Fruit fly (Drosophila melanogaster) whole organism, embryonic: ENCODE measurements around the gene Fmr1.
A peak's percentile ranks its signal among the peaks of the same experiment; 100 is the strongest.

Source experiments
- B-H1 ChIP-seq: fragments of 200-800 bp; sonication (Bioruptor generic); IDR thresholded peaks from 3 replicates; pipeline ENCODE4 v1.3.6; 2022; ENCODE audit warnings: missing biosample characterization, missing genetic modification characterization
- CG10274 ChIP-seq: fragments of 200-800 bp; sonication (Bioruptor generic); optimal IDR thresholded peaks from 3 replicates; lab custom pipeline; 2017; ENCODE audit warnings: missing biosample characterization, mild to moderate bottlenecking, missing genetic modification characterization
- CG10654 ChIP-seq: fragments of 200-800 bp; sonication (Bioruptor generic); optimal IDR thresholded peaks from 2 replicates; lab custom pipeline; 2016; ENCODE audit warnings: missing biosample characterization, missing genetic modification characterization
- CG13775 ChIP-seq: fragments of 200-800 bp; sonication (Bioruptor generic); optimal IDR thresholded peaks from 3 replicates; lab custom pipeline; 2017; ENCODE audit warnings: missing biosample characterization, mild to moderate bottlenecking, missing genetic modification characterization
- CG14860 ChIP-seq: fragments of 200-800 bp; sonication (Bioruptor generic); IDR thresholded peaks from 3 replicates; pipeline ENCODE4 v1.3.6; 2022; ENCODE audit warnings: missing biosample characterization, missing genetic modification characterization; ENCODE audit not compliant: partially characterized antibody
- CG16863 ChIP-seq: fragments of 200-800 bp; sonication (Bioruptor generic); optimal IDR thresholded peaks from 3 replicates; lab custom pipeline; 2016; ENCODE audit warnings: missing biosample characterization, missing genetic modification characterization
- CG17328 ChIP-seq: fragments of 200-800 bp; sonication (Bioruptor generic); IDR thresholded peaks from 2 replicates; pipeline ENCODE4 v1.3.6; 2022; ENCODE audit warnings: missing biosample characterization, missing genetic modification characterization
- CG17361 ChIP-seq: fragments of 200-800 bp; sonication (Bioruptor generic); IDR thresholded peaks from 3 replicates; pipeline ENCODE4 v1.3.6; 2022; ENCODE audit warnings: missing biosample characterization, missing genetic modification characterization
- CG18011 ChIP-seq: fragments of 200-800 bp; sonication (Bioruptor generic); optimal IDR thresholded peaks from 2 replicates; lab custom pipeline; 2017; ENCODE audit warnings: missing biosample characterization, missing genetic modification characterization, mild to moderate bottlenecking, moderate library complexity, missing genotype
- CG18764 ChIP-seq: fragments of 200-800 bp; sonication (Bioruptor generic); optimal IDR thresholded peaks from 3 replicates; lab custom pipeline; 2016; ENCODE audit warnings: missing biosample characterization, missing genetic modification characterization
- CG2202 ChIP-seq: fragments of 200-800 bp; sonication (Bioruptor generic); optimal IDR thresholded peaks from 2 replicates; lab custom pipeline; 2018; ENCODE audit warnings: missing biosample characterization, mild to moderate bottlenecking, missing genetic modification characterization
- CG42726 ChIP-seq: fragments of 200-800 bp; sonication (Bioruptor generic); IDR thresholded peaks from 2 replicates; pipeline ENCODE4 v1.3.6; 2022; ENCODE audit warnings: missing biosample characterization, missing genetic modification characterization; ENCODE audit not compliant: partially characterized antibody
- CG4282 ChIP-seq: fragments of 200-800 bp; sonication (Bioruptor generic); optimal IDR thresholded peaks from 2 replicates; lab custom pipeline; 2016; ENCODE audit warnings: missing biosample characterization, missing genetic modification characterization
- CG7271 ChIP-seq: fragments of 200-800 bp; sonication (Bioruptor generic); optimal IDR thresholded peaks from 2 replicates; lab custom pipeline; 2018; ENCODE audit warnings: missing biosample characterization, mild to moderate bottlenecking, missing genetic modification characterization, moderate library complexity
- CG7556 ChIP-seq: fragments of 200-800 bp; sonication (Bioruptor generic); optimal IDR thresholded peaks from 2 replicates; lab custom pipeline; 2017; ENCODE audit warnings: missing biosample characterization, mild to moderate bottlenecking, missing genetic modification characterization
- CG7963 ChIP-seq: fragments of 200-800 bp; sonication (Bioruptor generic); IDR thresholded peaks from 3 replicates; pipeline ENCODE4 v1.3.6; 2022; ENCODE audit warnings: missing biosample characterization, missing genetic modification characterization; ENCODE audit not compliant: partially characterized antibody
- CG8281 ChIP-seq: fragments of 200-800 bp; sonication (Bioruptor generic); optimal IDR thresholded peaks from 2 replicates; lab custom pipeline; 2018; ENCODE audit warnings: missing biosample characterization, mild to moderate bottlenecking, missing genetic modification characterization, moderate library complexity
- Dad ChIP-seq: fragments of 200-800 bp; sonication (Bioruptor generic); optimal IDR thresholded peaks from 3 replicates; lab custom pipeline; 2016; ENCODE audit warnings: missing biosample characterization, missing genetic modification characterization
- Dref ChIP-seq: fragments of 200-800 bp; sonication (Bioruptor generic); IDR thresholded peaks from 2 replicates; pipeline ENCODE4 v1.3.6; 2022; ENCODE audit warnings: missing biosample characterization, missing genetic modification characterization
- HLHmδ ChIP-seq: fragments of 200-800 bp; sonication (Bioruptor generic); optimal IDR thresholded peaks from 2 replicates; lab custom pipeline; 2018; ENCODE audit warnings: missing biosample characterization, mild to moderate bottlenecking, missing genetic modification characterization, moderate library complexity
- Hsf ChIP-seq: fragments of 200-800 bp; sonication (Bioruptor generic); optimal IDR thresholded peaks from 3 replicates; lab custom pipeline; 2016; ENCODE audit warnings: missing biosample characterization, missing genetic modification characterization
- Rx ChIP-seq: fragments of 200-800 bp; sonication (Bioruptor generic); IDR thresholded peaks from 2 replicates; pipeline ENCODE4 v1.3.6; 2022; ENCODE audit warnings: missing biosample characterization, missing genetic modification characterization
- Side ChIP-seq: fragments of 200-800 bp; sonication (Bioruptor generic); optimal IDR thresholded peaks from 2 replicates; lab custom pipeline; 2016; ENCODE audit warnings: missing biosample characterization, missing genetic modification characterization
- Xbp1 ChIP-seq: fragments of 200-800 bp; sonication (Bioruptor generic); optimal IDR thresholded peaks from 3 replicates; lab custom pipeline; 2016; ENCODE audit warnings: missing biosample characterization, mild to moderate bottlenecking, missing genetic modification characterization
- Xrp1 ChIP-seq: fragments of 200-800 bp; sonication (Bioruptor generic); IDR thresholded peaks from 2 replicates; pipeline ENCODE4 v1.3.6; 2022; ENCODE audit warnings: missing biosample characterization, missing genetic modification characterization
- bab2 ChIP-seq: fragments of 200-800 bp; sonication (Bioruptor generic); optimal IDR thresholded peaks from 2 replicates; lab custom pipeline; 2016; ENCODE audit warnings: missing biosample characterization, missing genetic modification characterization
- bowl ChIP-seq: fragments of 200-800 bp; sonication (Bioruptor generic); IDR thresholded peaks from 2 replicates; pipeline ENCODE4 v1.3.6; 2022; ENCODE audit warnings: missing biosample characterization, missing genetic modification characterization
- chn ChIP-seq: fragments of 200-800 bp; sonication (Bioruptor generic); optimal IDR thresholded peaks from 2 replicates; lab custom pipeline; 2016; ENCODE audit warnings: missing biosample characterization, missing genetic modification characterization
- dmrt11E ChIP-seq: fragments of 200-800 bp; sonication (Bioruptor generic); optimal IDR thresholded peaks from 3 replicates; lab custom pipeline; 2018; ENCODE audit warnings: missing biosample characterization, mild to moderate bottlenecking, missing genetic modification characterization, moderate library complexity
- dpn ChIP-seq, 2 experiments: fragments of 200-800 bp; sonication (Bioruptor generic); optimal IDR thresholded peaks; 3 replicates each; lab custom pipeline; 2016; ENCODE audit warnings: missing biosample characterization in 2 of 2, missing genetic modification characterization in 2 of 2
- dysf ChIP-seq: fragments of 200-800 bp; sonication (Bioruptor generic); IDR thresholded peaks from 3 replicates; pipeline ENCODE4 v1.3.6; 2022; ENCODE audit warnings: missing biosample characterization, missing genetic modification characterization
- en ChIP-seq: fragments of 200-800 bp; sonication (Bioruptor generic); optimal IDR thresholded peaks from 2 replicates; lab custom pipeline; 2016; ENCODE audit warnings: missing biosample characterization, missing genetic modification characterization
- eve ChIP-seq, 2 experiments: fragments of >200 bp; optimal IDR thresholded peaks; 2 replicates each; lab custom pipeline; 2017; ENCODE audit warnings: missing biosample characterization in 2 of 2, missing genetic modification characterization in 2 of 2
- gro ChIP-seq: fragments of 200-800 bp; sonication (Bioruptor generic); optimal IDR thresholded peaks from 2 replicates; lab custom pipeline; 2016; ENCODE audit warnings: missing biosample characterization, missing genetic modification characterization
- hb ChIP-seq: fragments of 200-800 bp; sonication (Bioruptor generic); IDR thresholded peaks from 3 replicates; pipeline ENCODE4 v1.3.6; 2022; ENCODE audit warnings: missing biosample characterization, missing genetic modification characterization; ENCODE audit not compliant: partially characterized antibody
- hth ChIP-seq: fragments of >200 bp; optimal IDR thresholded peaks from 2 replicates; lab custom pipeline; 2017; ENCODE audit warnings: inconsistent platforms
- knrl ChIP-seq: fragments of 200-800 bp; sonication (Bioruptor generic); IDR thresholded peaks from 3 replicates; pipeline ENCODE4 v1.3.6; 2022; ENCODE audit warnings: missing biosample characterization, missing genetic modification characterization; ENCODE audit not compliant: partially characterized antibody
- luna ChIP-seq: fragments of 200-800 bp; sonication (Bioruptor generic); optimal IDR thresholded peaks from 2 replicates; lab custom pipeline; 2016; ENCODE audit warnings: missing biosample characterization, missing genetic modification characterization
- maf-S ChIP-seq: fragments of 200-800 bp; sonication (Bioruptor generic); optimal IDR thresholded peaks from 2 replicates; lab custom pipeline; 2016; ENCODE audit warnings: missing biosample characterization, missing genetic modification characterization
- mirr ChIP-seq: fragments of 200-800 bp; sonication (Bioruptor generic); optimal IDR thresholded peaks from 3 replicates; lab custom pipeline; 2018; ENCODE audit warnings: missing biosample characterization, mild to moderate bottlenecking, missing genetic modification characterization
- nerfin-1 ChIP-seq: fragments of 200-800 bp; sonication (Bioruptor generic); optimal IDR thresholded peaks from 3 replicates; lab custom pipeline; 2019; ENCODE audit warnings: missing biosample characterization, mild to moderate bottlenecking, missing genetic modification characterization, moderate library complexity
- onecut ChIP-seq: fragments of 200-800 bp; sonication (Bioruptor generic); IDR thresholded peaks from 2 replicates; pipeline ENCODE4 v1.3.6; 2022; ENCODE audit warnings: missing biosample characterization, missing genetic modification characterization
- pan ChIP-seq, 4 experiments: fragments of >200 bp in 3 of 4; fragments of 200-800 bp in 1 of 4; sonication (Bioruptor generic) in 1 of 4; optimal IDR thresholded peaks in 3 of 4; IDR thresholded peaks in 1 of 4; 2 replicates each; pipeline versions ENCODE4 v1.3.6 to Lab custom; 2017 to 2022; ENCODE audit warnings: missing biosample characterization in 2 of 4, missing genetic modification characterization in 2 of 4, mixed read lengths in 1 of 4
- pfk ChIP-seq: fragments of 200-800 bp; sonication (Bioruptor generic); optimal IDR thresholded peaks from 2 replicates; lab custom pipeline; 2018; ENCODE audit warnings: missing biosample characterization, mild to moderate bottlenecking, missing genetic modification characterization, moderate library complexity
- pros ChIP-seq: fragments of 200-800 bp; sonication (Bioruptor generic); optimal IDR thresholded peaks from 3 replicates; lab custom pipeline; 2019; ENCODE audit warnings: missing biosample characterization, mild to moderate bottlenecking, missing genetic modification characterization, moderate library complexity
- sisA ChIP-seq: fragments of 200-800 bp; sonication (Bioruptor generic); IDR thresholded peaks from 2 replicates; pipeline ENCODE4 v1.3.6; 2022; ENCODE audit warnings: missing biosample characterization, missing genetic modification characterization
- sug ChIP-seq: fragments of 200-800 bp; optimal IDR thresholded peaks from 2 replicates; lab custom pipeline; 2019; ENCODE audit warnings: missing biosample characterization, mild to moderate bottlenecking, missing genetic modification characterization, moderate library complexity
- tx ChIP-seq: fragments of 200-800 bp; sonication (Bioruptor generic); optimal IDR thresholded peaks from 2 replicates; lab custom pipeline; 2016; ENCODE audit warnings: missing biosample characterization, missing genetic modification characterization
- vnd ChIP-seq: fragments of 200-800 bp; sonication (Bioruptor generic); IDR thresholded peaks from 3 replicates; pipeline ENCODE4 v1.3.6; 2022; ENCODE audit warnings: missing biosample characterization, missing genetic modification characterization; ENCODE audit not compliant: partially characterized antibody
- wdn ChIP-seq: fragments of 200-800 bp; sonication (Bioruptor generic); IDR thresholded peaks from 2 replicates; pipeline ENCODE4 v1.3.6; 2022; ENCODE audit warnings: missing biosample characterization, missing genetic modification characterization
- zfh1 ChIP-seq: fragments of 200-800 bp; sonication (Bioruptor generic); IDR thresholded peaks from 3 replicates; pipeline ENCODE4 v1.3.6; 2022; ENCODE audit warnings: missing biosample characterization, missing genetic modification characterization

The Fmr1 gene

DNA sequence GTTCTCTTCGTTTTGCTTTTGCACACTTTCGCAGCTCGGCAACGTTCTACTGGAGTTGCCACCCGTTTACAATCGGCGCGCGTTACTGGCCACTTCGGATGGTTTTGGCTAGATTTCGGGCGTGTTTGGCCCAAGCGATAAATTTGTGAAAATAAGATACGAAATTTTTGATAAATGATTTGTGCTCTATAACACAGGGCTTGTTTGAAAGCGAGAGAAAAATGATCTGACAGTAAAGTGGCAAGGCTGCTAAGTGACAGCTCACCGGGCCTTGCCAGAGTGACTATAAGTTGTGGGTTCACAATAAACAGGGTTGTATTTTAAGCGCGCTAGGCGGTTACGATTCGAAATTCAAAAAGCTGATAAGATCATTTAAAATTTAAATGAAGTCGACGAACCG, at the start of gene Fmr1:
Gene Fmr1 (minus strand): TSS at position 184 of the 400 bp plus-strand sequence.
- TF ChIP-seq CG7556 (GFP tag; lab: Kevin White, UChicago), result no peak
- 0 out of 2 replicates have a peak, but pooled peaks have one; percentile 31 for TF ChIP-seq Xrp1 (GFP tag; lab: Robert Waterston, UW)
- TF ChIP-seq wdn (GFP tag; lab: Robert Waterston, UW), result no peak
- peak; percentile 51 to 52 for TF ChIP-seq dpn (GFP tag; optimal IDR thresholded peaks at IDR 0.05; lab: Kevin White, UChicago)
- TF ChIP-seq B-H1 (GFP tag; lab: Robert Waterston, UW), result no peak
- TF ChIP-seq hth, result no peak
- TF ChIP-seq CG4282 (GFP tag; lab: Kevin White, UChicago), result peak; percentile 32
- no peak for TF ChIP-seq HLHmδ
- no peak for TF ChIP-seq vnd
- TF ChIP-seq nerfin-1, result peak; percentile 24
- peak; percentile 52 for TF ChIP-seq maf-S (GFP tag; lab: Kevin White, UChicago)
- no peak for TF ChIP-seq en
- TF ChIP-seq CG14860 (GFP tag; lab: Robert Waterston, UW), result no peak
- TF ChIP-seq gro, result no peak
- TF ChIP-seq mirr (GFP tag; lab: Kevin White, UChicago), result peak; percentile 46
- no peak for TF ChIP-seq pros (GFP tag; lab: Kevin White, UChicago)
- TF ChIP-seq CG16863 (GFP tag; lab: Kevin White, UChicago), result peak; percentile 30
- TF ChIP-seq dmrt11E, result peak; percentile 35
- TF ChIP-seq Side, result peak; percentile 27
- no peak for TF ChIP-seq bowl (GFP tag; lab: Robert Waterston, UW)
- TF ChIP-seq zfh1, result peak; percentile 31; the same call in 1 of the 3 replicates
- peak; percentile 12 for TF ChIP-seq luna (GFP tag; lab: Kevin White, UChicago)
- peak; percentile 53 for TF ChIP-seq chn (GFP tag; lab: Kevin White, UChicago)
- no peak for TF ChIP-seq CG7271 (tag; lab: Kevin White, UChicago)
- TF ChIP-seq pan (optimal IDR thresholded peaks at IDR 0.05; lab: Kevin White, UChicago), result no peak
- peak in 1 of 2 experiments; percentile 58 for TF ChIP-seq pan (GFP tag; optimal IDR thresholded peaks at IDR 0.05 in 1 of 2, IDR thresholded peaks at IDR 0.05 in 1 of 2)
- TF ChIP-seq CG10274 (GFP tag; lab: Kevin White, UChicago), result no peak
- TF ChIP-seq onecut (GFP tag; lab: Robert Waterston, UW), result no peak
- TF ChIP-seq pfk (GFP tag; lab: Kevin White, UChicago), result no peak
- peak; percentile 49; the same call in 1 of the 3 replicates for TF ChIP-seq knrl
- TF ChIP-seq eve (GFP tag; optimal IDR thresholded peaks at IDR 0.05; lab: Kevin White, UChicago), result no peak
- TF ChIP-seq Hsf (GFP tag; lab: Kevin White, UChicago), result peak; percentile 52
- no peak for TF ChIP-seq CG8281 (tag; lab: Kevin White, UChicago)
- peak; percentile 63 for TF ChIP-seq Xbp1
- peak; percentile 42 for TF ChIP-seq tx (GFP tag; lab: Kevin White, UChicago)
- peak; percentile 32 for TF ChIP-seq CG10654 (GFP tag; lab: Kevin White, UChicago)
- no peak for TF ChIP-seq CG42726 (GFP tag; lab: Robert Waterston, UW)
- no peak for TF ChIP-seq CG7963 (GFP tag; lab: Robert Waterston, UW)
- TF ChIP-seq CG18011 (GFP tag; lab: Kevin White, UChicago), result peak; percentile 5
- TF ChIP-seq Rx, result no peak
- peak; percentile 26; the same call in 1 of the 2 replicates for TF ChIP-seq CG17328 (GFP tag; lab: Robert Waterston, UW)
- TF ChIP-seq hb (GFP tag; lab: Robert Waterston, UW), result no peak
- TF ChIP-seq CG18764 (GFP tag; lab: Kevin White, UChicago), result peak; percentile 31
- TF ChIP-seq CG2202, result no peak
- TF ChIP-seq Dad (GFP tag; lab: Kevin White, UChicago), result peak; percentile 73
- peak; percentile 53 for TF ChIP-seq sisA (GFP tag; lab: Robert Waterston, UW)
- TF ChIP-seq Dref (GFP tag; lab: Robert Waterston, UW), result peak; percentile 42; the same call in 1 of the 2 replicates
- TF ChIP-seq sug (tag; lab: Kevin White, UChicago), result peak; percentile 66
- peak; percentile 61 for TF ChIP-seq CG17361 (GFP tag; lab: Robert Waterston, UW)
- TF ChIP-seq dysf, result peak; percentile 57
- TF ChIP-seq CG13775 (GFP tag; lab: Kevin White, UChicago), result peak; percentile 66
- TF ChIP-seq bab2 (GFP tag; lab: Kevin White, UChicago), result peak; percentile 54
